Fruit fly (Drosophila melanogaster): ENCODE results near the gene Inx2.

The Inx2 gene

dm6 chrX:6993753-6994152 lies 4.7 kb upstream of the Inx2 start (continued):
- peak; percentile 44 for TF ChIP-seq CG13894 (tag; optimal IDR thresholded peaks at IDR 0.05)
- TF ChIP-seq CG10274 (GFP tag; optimal IDR thresholded peaks at IDR 0.05), result peak; percentile 67
- peak; percentile 79 for TF ChIP-seq Dbx (GFP tag; IDR thresholded peaks at IDR 0.05)
- peak; percentile 63 for TF ChIP-seq CG13775 (GFP tag; optimal IDR thresholded peaks at IDR 0.05)
- TF ChIP-seq gsb (GFP tag; IDR thresholded peaks at IDR 0.05), result peak; percentile 67
- peak; percentile 63 for TF ChIP-seq CG11085 (GFP tag; IDR thresholded peaks at IDR 0.05)
- TF ChIP-seq jigr1 (GFP tag; IDR thresholded peaks at IDR 0.05), result peak; percentile 44; the same call in 1 of the 3 replicates
- no peak for TF ChIP-seq Nf-YC (tag; optimal IDR thresholded peaks at IDR 0.05)
- TF ChIP-seq CG8944 (GFP tag; optimal IDR thresholded peaks at IDR 0.05), result peak; percentile 71
- TF ChIP-seq CG4820 (GFP tag; optimal IDR thresholded peaks at IDR 0.05), result peak; percentile 63
- peak; percentile 78; the same call in 2 of the 3 replicates for TF ChIP-seq ken (GFP tag; IDR thresholded peaks at IDR 0.05)
- TF ChIP-seq BtbVII (GFP tag; optimal IDR thresholded peaks at IDR 0.05), result peak; percentile 18
- no peak for TF ChIP-seq Dll (GFP tag; IDR thresholded peaks at IDR 0.05; ENCODE audit: partially characterized antibody)
- peak; percentile 27 for TF ChIP-seq CG4328 (GFP tag; optimal IDR thresholded peaks at IDR 0.05)
- peak; percentile 85 for TF ChIP-seq CG2120 (GFP tag; optimal IDR thresholded peaks at IDR 0.05)
- peak; percentile 62 for TF ChIP-seq Dek (tag; optimal IDR thresholded peaks at IDR 0.05)
- TF ChIP-seq salm (tag; optimal IDR thresholded peaks at IDR 0.05), result peak; percentile 42
- no peak for TF ChIP-seq CG17912 (GFP tag; optimal IDR thresholded peaks at IDR 0.05)
- no peak for TF ChIP-seq Hr39 (optimal IDR thresholded peaks at IDR 0.05)
- TF ChIP-seq chinmo (GFP tag; IDR thresholded peaks at IDR 0.05; ENCODE audit: partially characterized antibody), result 0 out of 4 replicates have a peak, but pooled peaks have one; percentile 3
- TF ChIP-seq CG15601 (tag; optimal IDR thresholded peaks at IDR 0.05), result peak; percentile 44
- peak; percentile 68; the same call in 2 of the 3 replicates for TF ChIP-seq Mrtf (GFP tag; IDR thresholded peaks at IDR 0.05)
- TF ChIP-seq grau (tag; optimal IDR thresholded peaks at IDR 0.05), result peak; percentile 49
- peak; percentile 73 for TF ChIP-seq corto (GFP tag; optimal IDR thresholded peaks at IDR 0.05)
- TF ChIP-seq CG9609 (GFP tag; optimal IDR thresholded peaks at IDR 0.05), result peak; percentile 38
- TF ChIP-seq CG16815 (GFP tag; optimal IDR thresholded peaks at IDR 0.05), result peak; percentile 49
- TF ChIP-seq CG12071 (GFP tag; optimal IDR thresholded peaks at IDR 0.05), result peak; percentile 31
- TF ChIP-seq CG7556 (GFP tag; optimal IDR thresholded peaks at IDR 0.05), result peak; percentile 62
- TF ChIP-seq HHEX (GFP tag; optimal IDR thresholded peaks at IDR 0.05), result peak; percentile 49
- no peak for TF ChIP-seq sna (GFP tag; IDR thresholded peaks at IDR 0.05; ENCODE audit: partially characterized antibody)
- peak; percentile 54; the same call in 1 of the 2 replicates for TF ChIP-seq bowl (GFP tag; IDR thresholded peaks at IDR 0.05)
- peak; percentile 55 for TF ChIP-seq tin (GFP tag; optimal IDR thresholded peaks at IDR 0.05)
- no peak for TF ChIP-seq sc (optimal IDR thresholded peaks at IDR 0.05)
- TF ChIP-seq sc (GFP tag; optimal IDR thresholded peaks at IDR 0.05), result no peak
- TF ChIP-seq CG6272 (GFP tag; IDR thresholded peaks at IDR 0.05), result peak; percentile 64
- peak; percentile 62 for TF ChIP-seq CG12219 (GFP tag; optimal IDR thresholded peaks at IDR 0.05)
- peak; percentile 95 for TF ChIP-seq Med (GFP tag)
- peak; percentile 72 for TF ChIP-seq CG9215 (GFP tag; IDR thresholded peaks at IDR 0.05)
- TF ChIP-seq nerfin-1 (tag; optimal IDR thresholded peaks at IDR 0.05), result peak; percentile 22
- peak; percentile 80 for TF ChIP-seq HLH3B (GFP tag; IDR thresholded peaks at IDR 0.05)
- TF ChIP-seq CG7357 (GFP tag; IDR thresholded peaks at IDR 0.05), result peak; percentile 63; the same call in 1 of the 3 replicates
- peak; percentile 65 for TF ChIP-seq esg (GFP tag; conservative IDR thresholded peaks at IDR 0.05)
- no peak for TF ChIP-seq tna (GFP tag; IDR thresholded peaks at IDR 0.05; ENCODE audit: partially characterized antibody)
- TF ChIP-seq tx (GFP tag; optimal IDR thresholded peaks at IDR 0.05), result peak; percentile 58
- TF ChIP-seq tgo (GFP tag; IDR thresholded peaks at IDR 0.05), result peak; percentile 85
- TF ChIP-seq Bteb2 (GFP tag; optimal IDR thresholded peaks at IDR 0.05), result peak; percentile 42
- no peak for TF ChIP-seq knrl (GFP tag; IDR thresholded peaks at IDR 0.05; ENCODE audit: partially characterized antibody)
- TF ChIP-seq wek (GFP tag; optimal IDR thresholded peaks at IDR 0.05), result no peak
- TF ChIP-seq ash1 (GFP tag; optimal IDR thresholded peaks at IDR 0.05), result no peak
- TF ChIP-seq CG2129 (GFP tag; IDR thresholded peaks at IDR 0.05; ENCODE audit: partially characterized antibody), result no peak
- TF ChIP-seq psq (GFP tag; optimal IDR thresholded peaks at IDR 0.05), result no peak
